Worm (Caenorhabditis elegans) whole organism, L1 larva: ENCODE results near the gene Y53F4B.26.
"Not testable (repeated sequence)": the region's sequence is repeated elsewhere in the genome, so short reads cannot be mapped to it uniquely, and the experiment has no call there.

Experiments used
- C04F5.9 ChIP-seq: sonication (generic microtip); optimal IDR thresholded peaks from 2 replicates; lab custom pipeline; 2016; ENCODE audit warnings: missing genetic modification characterization, missing compliant biosample characterization
- C16A3.4 ChIP-seq: fragments of 150-350 bp; optimal IDR thresholded peaks from 2 replicates; lab custom pipeline; 2014; ENCODE audit warnings: missing biosample characterization, missing genetic modification characterization
- alr-1 ChIP-seq: fragments of 200-800 bp; sonication (Bioruptor generic); optimal IDR thresholded peaks from 2 replicates; lab custom pipeline; 2018; ENCODE audit warnings: borderline replicate concordance, mild to moderate bottlenecking, missing genetic modification characterization, missing compliant biosample characterization
- ceh-63 ChIP-seq: fragments of 200-800 bp; sonication (Bioruptor generic); optimal IDR thresholded peaks from 2 replicates; lab custom pipeline; 2018; ENCODE audit warnings: mild to moderate bottlenecking, missing genetic modification characterization, missing compliant biosample characterization
- ceh-8 ChIP-seq: fragments of 200-800 bp; sonication (Bioruptor generic); optimal IDR thresholded peaks from 2 replicates; lab custom pipeline; 2018; ENCODE audit warnings: mild to moderate bottlenecking, missing genetic modification characterization, moderate library complexity, missing compliant biosample characterization
- ceh-82 ChIP-seq, 3 experiments: fragments of 150-350 bp in 1 of 3; sonication (generic microtip) in 2 of 3; optimal IDR thresholded peaks; 2 replicates each; lab custom pipeline; 2014 to 2017; ENCODE audit warnings: missing biosample characterization in 3 of 3, missing genetic modification characterization in 3 of 3
- ceh-88 ChIP-seq: fragments of 200-800 bp; sonication (Bioruptor generic); IDR thresholded peaks from 2 replicates; pipeline ENCODE4 v1.3.6; 2022; ENCODE audit warnings: missing genetic modification characterization, missing compliant biosample characterization
- efl-3 ChIP-seq: fragments of 200-800 bp; sonication (Bioruptor generic); optimal IDR thresholded peaks from 2 replicates; lab custom pipeline; 2018; ENCODE audit warnings: mild to moderate bottlenecking, missing genetic modification characterization, missing compliant biosample characterization
- egl-13 ChIP-seq: sonication (generic microtip); optimal IDR thresholded peaks from 2 replicates; lab custom pipeline; 2016; ENCODE audit warnings: missing genotype, missing genetic modification reagents, missing genetic modification characterization, missing compliant biosample characterization
- egl-27 ChIP-seq, 2 experiments: fragments of 150-350 bp in 1 of 2; sonication (generic microtip); optimal IDR thresholded peaks; 3 replicates each; lab custom pipeline; 2017 to 2018; ENCODE audit warnings: missing biosample characterization in 2 of 2, missing genetic modification characterization in 2 of 2, missing genetic modification reagents in 2 of 2
- elt-2 ChIP-seq: sonication (generic microtip); optimal IDR thresholded peaks from 2 replicates; lab custom pipeline; 2016; ENCODE audit warnings: missing genetic modification characterization, mild to moderate bottlenecking, inconsistent platforms, missing compliant biosample characterization, missing genetic modification reagents
- fkh-10 ChIP-seq: sonication (generic microtip); optimal IDR thresholded peaks from 2 replicates; lab custom pipeline; 2017; ENCODE audit warnings: missing biosample characterization, missing genetic modification reagents, missing genetic modification characterization
- fkh-4 ChIP-seq: sonication (generic microtip); optimal IDR thresholded peaks from 2 replicates; lab custom pipeline; 2016; ENCODE audit warnings: missing compliant biosample characterization, missing genetic modification characterization, borderline replicate concordance
- fkh-8 ChIP-seq: sonication (generic microtip); optimal IDR thresholded peaks from 2 replicates; lab custom pipeline; 2016; ENCODE audit warnings: mild to moderate bottlenecking, missing genetic modification characterization, missing compliant biosample characterization
- grh-1 ChIP-seq: fragments of 200-800 bp; sonication (Bioruptor generic); IDR thresholded peaks from 2 replicates; pipeline ENCODE4 v1.3.6; 2022; ENCODE audit warnings: missing genetic modification reagents, missing genetic modification characterization, missing compliant biosample characterization
- hlh-4 ChIP-seq: sonication (generic microtip); optimal IDR thresholded peaks from 2 replicates; lab custom pipeline; 2016; ENCODE audit warnings: mild to moderate bottlenecking, missing genetic modification characterization, missing compliant biosample characterization
- hpl-2 ChIP-seq: fragments of 150-350 bp; optimal IDR thresholded peaks from 2 replicates; lab custom pipeline; 2014; ENCODE audit warnings: missing biosample characterization, missing genetic modification reagents, missing genetic modification characterization
- irx-1 ChIP-seq: sonication (generic microtip); optimal IDR thresholded peaks from 2 replicates; lab custom pipeline; 2016; ENCODE audit warnings: missing genetic modification characterization, missing compliant biosample characterization
- isw-1 ChIP-seq: fragments of 200-800 bp; sonication (Bioruptor generic); IDR thresholded peaks from 2 replicates; pipeline ENCODE4 v1.3.6; 2022; ENCODE audit warnings: missing genetic modification characterization, missing compliant biosample characterization
- jun-1 ChIP-seq: fragments of 150-350 bp; optimal IDR thresholded peaks from 2 replicates; lab custom pipeline; 2014; ENCODE audit warnings: missing biosample characterization, missing genetic modification reagents, missing genetic modification characterization
- lin-13 ChIP-seq: fragments of 150-350 bp; optimal IDR thresholded peaks from 2 replicates; lab custom pipeline; 2014; ENCODE audit warnings: missing biosample characterization, missing genetic modification reagents, missing genetic modification characterization
- lin-14 ChIP-seq: fragments of 200-800 bp; sonication (Bioruptor generic); optimal IDR thresholded peaks from 2 replicates; lab custom pipeline; 2018; ENCODE audit warnings: mild to moderate bottlenecking, missing genetic modification characterization, moderate library complexity, missing compliant biosample characterization
- lin-35 ChIP-seq, 2 experiments: fragments of 150-350 bp; optimal IDR thresholded peaks; 2 replicates each; lab custom pipeline; 2014; ENCODE audit warnings: missing biosample characterization in 2 of 2, missing genetic modification characterization in 2 of 2, missing genetic modification reagents in 2 of 2
- lin-39 ChIP-seq: fragments of 150-350 bp; optimal IDR thresholded peaks from 2 replicates; lab custom pipeline; 2014; ENCODE audit warnings: missing biosample characterization, missing genetic modification reagents, missing genetic modification characterization
- lir-3 ChIP-seq: sonication (generic microtip); optimal IDR thresholded peaks from 2 replicates; lab custom pipeline; 2016; ENCODE audit warnings: mild to moderate bottlenecking, missing genetic modification characterization, moderate library complexity, missing compliant biosample characterization; ENCODE audit not compliant: poor library complexity
- lsy-2 ChIP-seq, 2 experiments: fragments of 150-350 bp; optimal IDR thresholded peaks; 2 replicates each; lab custom pipeline; 2014; ENCODE audit warnings: missing biosample characterization in 2 of 2, missing genetic modification characterization in 2 of 2
- mdl-1 ChIP-seq, 2 experiments: fragments of 150-350 bp; optimal IDR thresholded peaks; 2 replicates each; lab custom pipeline; 2014 to 2017; ENCODE audit warnings: missing biosample characterization in 2 of 2, missing genetic modification characterization in 2 of 2, inconsistent platforms in 1 of 2
- mef-2 ChIP-seq: fragments of 150-350 bp; optimal IDR thresholded peaks from 2 replicates; lab custom pipeline; 2014; ENCODE audit warnings: missing biosample characterization, missing genetic modification characterization
- nhr-11 ChIP-seq: fragments of 150-350 bp; optimal IDR thresholded peaks from 2 replicates; lab custom pipeline; 2014; ENCODE audit warnings: missing biosample characterization, missing genetic modification characterization
- nhr-12 ChIP-seq: sonication (generic microtip); optimal IDR thresholded peaks from 2 replicates; lab custom pipeline; 2017; ENCODE audit warnings: missing biosample characterization, missing genetic modification characterization
- nhr-19 ChIP-seq: fragments of 200-800 bp; sonication (Bioruptor generic); conservative IDR thresholded peaks from 2 replicates; pipeline ENCODE4 v1.3.6; 2022; ENCODE audit warnings: missing genetic modification characterization, missing compliant biosample characterization
- nhr-20 ChIP-seq: sonication (generic microtip); optimal IDR thresholded peaks from 2 replicates; lab custom pipeline; 2016; ENCODE audit warnings: mild to moderate bottlenecking, missing genetic modification characterization, missing compliant biosample characterization
- nhr-237 ChIP-seq: fragments of 150-350 bp; optimal IDR thresholded peaks from 2 replicates; lab custom pipeline; 2014; ENCODE audit warnings: missing biosample characterization, missing genetic modification characterization
- nhr-71 ChIP-seq: sonication (generic microtip); optimal IDR thresholded peaks from 2 replicates; lab custom pipeline; 2016; ENCODE audit warnings: mild to moderate bottlenecking, missing genetic modification characterization, moderate library complexity, missing compliant biosample characterization
- nhr-77 ChIP-seq: fragments of 150-350 bp; optimal IDR thresholded peaks from 2 replicates; lab custom pipeline; 2014; ENCODE audit warnings: missing biosample characterization, missing genetic modification characterization
- nhr-84 ChIP-seq: sonication (generic microtip); optimal IDR thresholded peaks from 2 replicates; lab custom pipeline; 2017; ENCODE audit warnings: missing biosample characterization, missing genetic modification characterization
- nhr-90 ChIP-seq: sonication (generic microtip); optimal IDR thresholded peaks from 2 replicates; lab custom pipeline; 2016; ENCODE audit warnings: mild to moderate bottlenecking, missing genetic modification characterization, missing compliant biosample characterization; ENCODE audit not compliant: poor library complexity
- pag-3 ChIP-seq: sonication (generic microtip); optimal IDR thresholded peaks from 2 replicates; lab custom pipeline; 2017; ENCODE audit warnings: missing genetic modification characterization, mild to moderate bottlenecking, missing compliant biosample characterization, antibody characterized with exemption, borderline replicate concordance; ENCODE audit not compliant: insufficient read depth
- pqm-1 ChIP-seq: sonication (generic microtip); optimal IDR thresholded peaks from 3 replicates; lab custom pipeline; 2017; ENCODE audit warnings: missing biosample characterization, missing genetic modification characterization
- rnt-1 ChIP-seq: sonication (generic microtip); optimal IDR thresholded peaks from 2 replicates; lab custom pipeline; 2016; ENCODE audit warnings: mild to moderate bottlenecking, missing genetic modification characterization, moderate library complexity, missing compliant biosample characterization
- snu-23 ChIP-seq: sonication (generic microtip); optimal IDR thresholded peaks from 2 replicates; lab custom pipeline; 2016; ENCODE audit warnings: missing genetic modification characterization, missing compliant biosample characterization
- sptf-1 ChIP-seq: fragments of 150-350 bp; optimal IDR thresholded peaks from 2 replicates; lab custom pipeline; 2014; ENCODE audit warnings: missing biosample characterization, missing genetic modification characterization
- sup-37 ChIP-seq: fragments of 200-800 bp; sonication (Bioruptor generic); optimal IDR thresholded peaks from 2 replicates; lab custom pipeline; 2018; ENCODE audit warnings: mild to moderate bottlenecking, missing genetic modification characterization, missing compliant biosample characterization
- unc-30 ChIP-seq: sonication (generic microtip); optimal IDR thresholded peaks from 2 replicates; lab custom pipeline; 2017; ENCODE audit warnings: missing biosample characterization, missing genetic modification characterization
- unc-86 ChIP-seq: sonication (generic microtip); optimal IDR thresholded peaks from 2 replicates; lab custom pipeline; 2016; ENCODE audit warnings: missing genetic modification characterization, missing compliant biosample characterization
- unc-98 ChIP-seq: fragments of 200-800 bp; sonication (Bioruptor generic); IDR thresholded peaks from 2 replicates; pipeline ENCODE4 v1.3.6; 2022; ENCODE audit warnings: missing genetic modification characterization, missing compliant biosample characterization
- vab-15 ChIP-seq: sonication (generic microtip); optimal IDR thresholded peaks from 2 replicates; lab custom pipeline; 2017; ENCODE audit warnings: missing genotype, mild to moderate bottlenecking, missing genetic modification characterization, missing compliant biosample characterization
- xbp-1 ChIP-seq: sonication (generic microtip); optimal IDR thresholded peaks from 2 replicates; lab custom pipeline; 2016; ENCODE audit warnings: missing genetic modification characterization, missing compliant biosample characterization
- zag-1 ChIP-seq: fragments of 150-350 bp; optimal IDR thresholded peaks from 2 replicates; lab custom pipeline; 2014; ENCODE audit warnings: missing biosample characterization, missing genetic modification characterization
- ztf-11 ChIP-seq, 2 experiments: sonication (generic microtip); optimal IDR thresholded peaks; 2 replicates each; lab custom pipeline; 2016 to 2017; ENCODE audit warnings: missing genetic modification characterization in 2 of 2, missing biosample characterization in 1 of 2, missing compliant biosample characterization in 1 of 2

Y53F4B.26 gene

DNA sequence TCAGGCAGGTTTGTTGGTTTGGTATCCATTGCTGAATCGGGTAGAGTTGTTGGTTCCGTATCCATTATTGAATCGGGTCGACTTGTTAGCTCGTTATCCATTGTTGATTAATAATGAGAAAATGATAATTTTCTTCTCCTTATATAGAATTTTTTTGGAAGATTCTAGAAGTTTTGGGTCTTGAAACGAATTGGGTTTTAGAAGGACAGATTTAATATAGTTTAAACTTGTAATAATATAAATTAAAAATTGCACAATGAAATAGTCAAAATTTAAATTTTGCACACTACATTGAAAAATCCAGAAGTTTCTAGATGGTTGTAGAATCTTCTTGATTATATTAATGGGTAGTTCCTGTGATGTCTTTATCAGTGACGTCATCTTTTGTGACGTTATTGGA, at the start of gene Y53F4B.26:
Gene Y53F4B.26 (minus strand): TSS at position 101 of the 400 bp plus-strand sequence.
- not testable (repeated sequence) for TF ChIP-seq nhr-71 (tag; lab: Kevin White, UChicago); ceh-88; sptf-1 (tag; lab: Kevin White, UChicago)

DNA sequence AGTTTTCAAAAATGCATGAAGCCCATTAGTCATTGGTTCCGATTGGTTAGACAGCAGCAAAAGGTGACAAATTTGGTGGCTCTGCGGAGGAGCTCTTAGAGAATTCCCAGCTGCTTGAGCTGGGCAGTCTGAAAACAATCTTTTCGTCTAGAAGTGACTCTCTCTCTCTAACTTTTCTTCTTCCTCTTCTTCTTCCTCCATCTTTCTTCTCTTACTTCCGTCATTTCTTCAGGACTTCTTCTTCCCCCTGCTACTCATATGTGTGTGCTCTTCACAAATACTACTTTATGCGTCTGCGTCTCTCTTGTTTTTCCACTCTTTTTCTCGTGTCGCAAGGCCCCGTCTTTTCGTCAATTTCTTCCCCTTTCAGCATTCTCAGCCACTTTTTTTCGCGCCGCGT, 49.2 kb upstream of the Y53F4B.26 start:
- TF ChIP-seq mdl-1 (tag; optimal IDR thresholded peaks at IDR 0.05; lab: Kevin White, UChicago) (peak in 1 of 2 experiments; percentile 39), alr-1 (no peak), lin-39 (no peak), lsy-2 (tag; optimal IDR thresholded peaks at IDR 0.05; lab: Kevin White, UChicago) (peak; percentile 19 to 29), C04F5.9 (tag; lab: Kevin White, UChicago) (no peak), grh-1 (GFP tag; lab: Robert Waterston, UW) (no peak), nhr-19 (GFP tag; lab: Robert Waterston, UW) (no peak), pqm-1 (no peak), hlh-4 (no peak), ceh-82 (tag; optimal IDR thresholded peaks at IDR 0.05; lab: Kevin White, UChicago) (peak in 2 of 3 experiments; percentile 28 to 50), ceh-8 (GFP tag; lab: Kevin White, UChicago) (no peak), zag-1 (tag; lab: Kevin White, UChicago) (no peak), unc-98 (no peak), fkh-10 (peak; percentile 47), lin-13 (GFP tag; lab: Kevin White, UChicago) (no peak), hpl-2 (GFP tag; lab: Kevin White, UChicago) (no peak), sup-37 (GFP tag; lab: Kevin White, UChicago) (no peak), xbp-1 (no peak), nhr-90 (no peak), nhr-77 (tag; lab: Kevin White, UChicago) (no peak), nhr-12 (tag; lab: Kevin White, UChicago) (no peak), unc-30 (tag; lab: Kevin White, UChicago) (no peak), ztf-11 (tag; optimal IDR thresholded peaks at IDR 0.05; lab: Kevin White, UChicago) (no peak), lin-14 (GFP tag; lab: Kevin White, UChicago) (peak; percentile 80), nhr-84 (tag; lab: Kevin White, UChicago) (no peak), nhr-11 (tag; lab: Kevin White, UChicago) (no peak), irx-1 (tag; lab: Kevin White, UChicago) (no peak), egl-13 (tag; lab: Kevin White, UChicago) (peak; percentile 57), fkh-8 (tag; lab: Kevin White, UChicago) (peak; percentile 79), vab-15 (tag; lab: Kevin White, UChicago) (no peak), pag-3 (tag; lab: Kevin White, UChicago) (no peak), elt-2 (no peak), fkh-4 (tag; lab: Kevin White, UChicago) (no peak), nhr-71 (tag; lab: Kevin White, UChicago) (peak; percentile 47), unc-86 (tag; lab: Kevin White, UChicago) (no peak), efl-3 (GFP tag; lab: Kevin White, UChicago) (no peak), snu-23 (peak; percentile 29), jun-1 (tag; lab: Kevin White, UChicago) (no peak), nhr-237 (tag; lab: Kevin White, UChicago) (no peak), C16A3.4 (tag; lab: Kevin White, UChicago) (no peak), nhr-20 (tag; lab: Kevin White, UChicago) (no peak), isw-1 (GFP tag; lab: Robert Waterston, UW) (peak; percentile 29), rnt-1 (tag; lab: Kevin White, UChicago) (no peak), lir-3 (no peak), lin-35 (GFP tag; optimal IDR thresholded peaks at IDR 0.05; lab: Kevin White, UChicago) (peak in 1 of 2 experiments; percentile 41), egl-27 (tag; optimal IDR thresholded peaks at IDR 0.05; lab: Kevin White, UChicago) (no peak), mef-2 (no peak), ceh-63 (GFP tag; lab: Kevin White, UChicago) (no peak), sptf-1 (tag; lab: Kevin White, UChicago) (no peak)
